Worm (Caenorhabditis elegans) whole organism, early embryonic: ENCODE data around the gene elo-1.

Experiments used
- B0310.2 ChIP-seq: sonication (generic microtip); optimal IDR thresholded peaks from 2 replicates; lab custom pipeline; 2016; ENCODE audit warnings: mild to moderate bottlenecking, missing genetic modification characterization, missing compliant biosample characterization
- F13C5.2 ChIP-seq: sonication (generic microtip); optimal IDR thresholded peaks from 2 replicates; lab custom pipeline; 2017; ENCODE audit warnings: mild to moderate bottlenecking, missing genetic modification characterization, inconsistent platforms, missing compliant biosample characterization
- aly-1 ChIP-seq: sonication (generic microtip); optimal IDR thresholded peaks from 2 replicates; lab custom pipeline; 2016; ENCODE audit warnings: missing genetic modification characterization, missing compliant biosample characterization
- ama-1 ChIP-seq: fragments of 150-350 bp; optimal IDR thresholded peaks from 2 replicates; lab custom pipeline; 2014
- ceh-13 ChIP-seq: fragments of 200-800 bp; sonication (Bioruptor generic); optimal IDR thresholded peaks from 2 replicates; lab custom pipeline; 2018; ENCODE audit warnings: mild to moderate bottlenecking, missing genetic modification characterization, missing compliant biosample characterization
- ceh-36 ChIP-seq: sonication (generic microtip); optimal IDR thresholded peaks from 2 replicates; lab custom pipeline; 2016; ENCODE audit warnings: missing genetic modification characterization, inconsistent platforms, missing compliant biosample characterization
- ets-7 ChIP-seq: sonication (generic microtip); optimal IDR thresholded peaks from 2 replicates; lab custom pipeline; 2016; ENCODE audit warnings: missing genotype, missing genetic modification characterization, missing compliant biosample characterization
- flt-1 ChIP-seq: fragments of 200-800 bp; sonication (Bioruptor generic); IDR thresholded peaks from 2 replicates; pipeline ENCODE4 v1.3.6; 2022; ENCODE audit warnings: missing genetic modification characterization, missing compliant biosample characterization
- hmbx-1 ChIP-seq: sonication (generic microtip); optimal IDR thresholded peaks from 2 replicates; lab custom pipeline; 2016; ENCODE audit warnings: mild to moderate bottlenecking, missing genetic modification characterization, missing compliant biosample characterization
- hmg-4 ChIP-seq: fragments of 200-800 bp; sonication (Bioruptor generic); optimal IDR thresholded peaks from 2 replicates; lab custom pipeline; 2018; ENCODE audit warnings: mild to moderate bottlenecking, missing genetic modification characterization, missing compliant biosample characterization
- hnd-1 ChIP-seq: sonication (generic microtip); optimal IDR thresholded peaks from 2 replicates; lab custom pipeline; 2016; ENCODE audit warnings: missing genetic modification characterization, missing compliant biosample characterization
- pes-1 ChIP-seq: fragments of 200-800 bp; sonication (Bioruptor generic); IDR thresholded peaks from 2 replicates; pipeline ENCODE4 v1.3.6; 2022; ENCODE audit warnings: missing genetic modification reagents, missing genetic modification characterization, missing compliant biosample characterization
- scrt-1 ChIP-seq: fragments of 200-800 bp; sonication (Bioruptor generic); IDR thresholded peaks from 2 replicates; pipeline ENCODE4 v1.3.6; 2022; ENCODE audit warnings: missing genetic modification characterization, missing compliant biosample characterization
- sea-1 ChIP-seq: fragments of 200-800 bp; sonication (Bioruptor generic); conservative IDR thresholded peaks from 2 replicates; pipeline ENCODE4 v1.3.6; 2022; ENCODE audit warnings: missing genetic modification characterization, missing compliant biosample characterization
- tbx-11 ChIP-seq: fragments of 200-800 bp; sonication (Bioruptor generic); IDR thresholded peaks from 2 replicates; pipeline ENCODE4 v1.3.6; 2022; ENCODE audit warnings: missing genetic modification characterization, missing compliant biosample characterization
- tbx-37 ChIP-seq: fragments of 200-800 bp; sonication (Bioruptor generic); conservative IDR thresholded peaks from 2 replicates; pipeline ENCODE4 v1.3.6; 2022; ENCODE audit warnings: missing genetic modification reagents, missing genetic modification characterization, missing compliant biosample characterization
- tra-4 ChIP-seq: sonication (generic microtip); optimal IDR thresholded peaks from 2 replicates; lab custom pipeline; 2017; ENCODE audit warnings: missing genetic modification characterization, missing compliant biosample characterization

Gene elo-1

ce11 chrIV:9490320-9490719 is 35.8 kb upstream of the elo-1 start, which contains the start of gene sru-6:
sru-6 (plus strand) TSS chrIV:9490620.
- TF ChIP-seq hmg-4 (GFP tag; lab: Kevin White, UChicago) (no peak), aly-1 (tag; lab: Kevin White, UChicago) (no peak), tra-4 (no peak), pes-1 (GFP tag; lab: Robert Waterston, UW) (no peak), scrt-1 (GFP tag; lab: Robert Waterston, UW) (no peak), B0310.2 (tag; lab: Kevin White, UChicago) (no peak), ceh-36 (tag; lab: Kevin White, UChicago) (no peak), ama-1 (no peak), flt-1 (GFP tag; lab: Robert Waterston, UW) (no peak), F13C5.2 (tag; lab: Kevin White, UChicago) (no peak), tbx-11 (GFP tag; lab: Robert Waterston, UW) (no peak), hnd-1 (tag; lab: Kevin White, UChicago) (no peak), ets-7 (tag; lab: Kevin White, UChicago) (no peak), tbx-37 (GFP tag; lab: Robert Waterston, UW) (no peak), hmbx-1 (tag; lab: Kevin White, UChicago) (no peak), ceh-13 (GFP tag; lab: Kevin White, UChicago) (no peak), sea-1 (GFP tag; lab: Robert Waterston, UW) (no peak)

- no peak for TF ChIP-seq tbx-37 (GFP tag; lab: Robert Waterston, UW)
- no peak for TF ChIP-seq flt-1 (GFP tag; lab: Robert Waterston, UW)
- no peak for TF ChIP-seq sea-1 (GFP tag; lab: Robert Waterston, UW)
- no peak for TF ChIP-seq B0310.2 (tag; lab: Kevin White, UChicago)
- TF ChIP-seq pes-1 (GFP tag; lab: Robert Waterston, UW), result no peak
- no peak for TF ChIP-seq ceh-13 (GFP tag; lab: Kevin White, UChicago)
- TF ChIP-seq hnd-1 (tag; lab: Kevin White, UChicago), result no peak
- TF ChIP-seq hmg-4 (GFP tag; lab: Kevin White, UChicago), result no peak
- no peak for TF ChIP-seq aly-1 (tag; lab: Kevin White, UChicago)
- TF ChIP-seq ets-7 (tag; lab: Kevin White, UChicago), result no peak
- no peak for TF ChIP-seq tbx-11 (GFP tag; lab: Robert Waterston, UW)
- TF ChIP-seq ama-1, result no peak
- no peak for TF ChIP-seq ceh-36 (tag; lab: Kevin White, UChicago)
- no peak for TF ChIP-seq scrt-1 (GFP tag; lab: Robert Waterston, UW)
- TF ChIP-seq hmbx-1 (tag; lab: Kevin White, UChicago), result no peak
- no peak for TF ChIP-seq F13C5.2 (tag; lab: Kevin White, UChicago)
- TF ChIP-seq tra-4, result no peak
These were observed 29.9 kb upstream of the elo-1 start, which contains the start of gene sru-3 for ce11 chrIV:9496306-9496705. sru-3 (plus strand) TSS chrIV:9496606.

ce11 chrIV:9498088-9498487 is 28.1 kb upstream of the elo-1 start, which contains the start of gene sru-4:
sru-4 (plus strand) TSS chrIV:9498388.
- TF ChIP-seq pes-1 (GFP tag; lab: Robert Waterston, UW) (no peak), B0310.2 (tag; lab: Kevin White, UChicago) (no peak), tbx-37 (GFP tag; lab: Robert Waterston, UW) (no peak), F13C5.2 (tag; lab: Kevin White, UChicago) (no peak), aly-1 (tag; lab: Kevin White, UChicago) (no peak), tbx-11 (GFP tag; lab: Robert Waterston, UW) (no peak), hmg-4 (GFP tag; lab: Kevin White, UChicago) (no peak), ceh-13 (GFP tag; lab: Kevin White, UChicago) (no peak), sea-1 (GFP tag; lab: Robert Waterston, UW) (no peak), ama-1 (no peak), scrt-1 (GFP tag; lab: Robert Waterston, UW) (no peak), hnd-1 (tag; lab: Kevin White, UChicago) (no peak), ets-7 (tag; lab: Kevin White, UChicago) (no peak), ceh-36 (tag; lab: Kevin White, UChicago) (no peak), tra-4 (no peak), flt-1 (GFP tag; lab: Robert Waterston, UW) (no peak)

- TF ChIP-seq aly-1 (tag; lab: Kevin White, UChicago) (no peak), B0310.2 (tag; lab: Kevin White, UChicago) (no peak), ceh-13 (GFP tag; lab: Kevin White, UChicago) (no peak), F13C5.2 (tag; lab: Kevin White, UChicago) (no peak), flt-1 (GFP tag; lab: Robert Waterston, UW) (no peak), sea-1 (GFP tag; lab: Robert Waterston, UW) (no peak), pes-1 (GFP tag; lab: Robert Waterston, UW) (no peak)
These were observed 26.5 kb upstream of the elo-1 start for ce11 chrIV:9499636-9500035.

ce11 chrIV:9500100-9500499 is 26.1 kb upstream of the elo-1 start, which contains the start of gene ugt-21:
ugt-21 (plus strand) TSS chrIV:9500311.
- TF ChIP-seq hnd-1 (tag; lab: Kevin White, UChicago) (no peak), hmbx-1 (tag; lab: Kevin White, UChicago) (no peak), aly-1 (tag; lab: Kevin White, UChicago) (no peak), sea-1 (GFP tag; lab: Robert Waterston, UW) (no peak), tbx-37 (GFP tag; lab: Robert Waterston, UW) (no peak), tra-4 (no peak), flt-1 (GFP tag; lab: Robert Waterston, UW) (no peak), B0310.2 (tag; lab: Kevin White, UChicago) (no peak), tbx-11 (GFP tag; lab: Robert Waterston, UW) (no peak), F13C5.2 (tag; lab: Kevin White, UChicago) (no peak), ama-1 (no peak), hmg-4 (GFP tag; lab: Kevin White, UChicago) (no peak), pes-1 (GFP tag; lab: Robert Waterston, UW) (no peak), ceh-36 (tag; lab: Kevin White, UChicago) (no peak), ets-7 (tag; lab: Kevin White, UChicago) (no peak), scrt-1 (GFP tag; lab: Robert Waterston, UW) (no peak), ceh-13 (GFP tag; lab: Kevin White, UChicago) (no peak)

- TF ChIP-seq sea-1 (GFP tag; lab: Robert Waterston, UW), result no peak
These were observed 19.9 kb upstream of the elo-1 start, which contains the start of gene ttr-9 for ce11 chrIV:9506251-9506650. ttr-9 (minus strand) TSS chrIV:9506351.
